Worm (Caenorhabditis elegans) whole organism, L1 larva: ENCODE results near the gene dhs-9.

Source experiments
- fkh-10 ChIP-seq: sonication (generic microtip); optimal IDR thresholded peaks from 2 replicates; lab custom pipeline; 2017; ENCODE audit warnings: missing biosample characterization, missing genetic modification reagents, missing genetic modification characterization
- fos-1 ChIP-seq: fragments of 150-350 bp; optimal IDR thresholded peaks from 2 replicates; lab custom pipeline; 2014; ENCODE audit warnings: missing biosample characterization, missing genetic modification characterization
- nhr-85 ChIP-seq: sonication (generic microtip); peaks from one replicate; lab custom pipeline; 2016; ENCODE audit warnings: missing genetic modification characterization, inconsistent platforms, missing compliant biosample characterization

DNA sequence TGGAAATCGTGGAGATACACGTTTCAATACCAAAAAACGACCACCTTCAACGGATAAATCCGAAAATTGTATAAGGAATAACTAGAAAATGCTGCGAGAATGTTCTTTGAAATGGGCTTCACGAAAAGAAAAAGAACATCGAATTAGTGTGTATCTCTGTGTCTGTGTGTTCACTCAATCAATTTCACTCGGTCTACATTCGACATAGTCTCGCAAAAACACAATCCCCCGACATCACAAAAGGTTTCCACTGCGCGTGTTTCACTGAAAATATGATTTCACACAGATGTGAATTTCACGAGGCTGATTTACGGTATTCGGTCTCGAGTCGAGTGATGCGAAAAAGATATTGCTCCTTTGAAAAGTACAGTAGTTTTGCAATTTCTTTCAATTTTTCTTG, 5.9 kb upstream of the dhs-9 start:
- TF ChIP-seq fos-1 (no peak), nhr-85 (no peak), fkh-10 (no peak)
